Worm (Caenorhabditis elegans): ENCODE measurements around the gene Y69H2.10.

Y69H2.10 gene

ce11 chrV:18670017-18670416, at the start of gene Y69H2.10:
TSS of gene Y69H2.10 (plus strand) at chrV:18670317.
- no peak for TF ChIP-seq lsy-2 (tag; optimal IDR thresholded peaks at IDR 0.05)
- no peak for TF ChIP-seq nhr-71 (tag; optimal IDR thresholded peaks at IDR 0.05)
- no peak for TF ChIP-seq nhr-90 (tag; optimal IDR thresholded peaks at IDR 0.05; ENCODE audit: poor library complexity)
- TF ChIP-seq skn-1 (tag; optimal IDR thresholded peaks at IDR 0.05) = no peak
- no peak for TF ChIP-seq sptf-1 (tag; optimal IDR thresholded peaks at IDR 0.05)
- no peak for TF ChIP-seq aly-2 (tag; optimal IDR thresholded peaks at IDR 0.05)
- no peak for TF ChIP-seq fkh-8 (tag; optimal IDR thresholded peaks at IDR 0.05)
- no peak for TF ChIP-seq ceh-82 (tag; optimal IDR thresholded peaks at IDR 0.05)
- TF ChIP-seq tlp-1 (tag; optimal IDR thresholded peaks at IDR 0.05) = no peak
- no peak for TF ChIP-seq alr-1 (tag; optimal IDR thresholded peaks at IDR 0.05; ENCODE audit: borderline replicate concordance)
- no peak for TF ChIP-seq lin-15B (tag; optimal IDR thresholded peaks at IDR 0.05)
- no peak for TF ChIP-seq F16B12.6 (tag; optimal IDR thresholded peaks at IDR 0.05)

DNA sequence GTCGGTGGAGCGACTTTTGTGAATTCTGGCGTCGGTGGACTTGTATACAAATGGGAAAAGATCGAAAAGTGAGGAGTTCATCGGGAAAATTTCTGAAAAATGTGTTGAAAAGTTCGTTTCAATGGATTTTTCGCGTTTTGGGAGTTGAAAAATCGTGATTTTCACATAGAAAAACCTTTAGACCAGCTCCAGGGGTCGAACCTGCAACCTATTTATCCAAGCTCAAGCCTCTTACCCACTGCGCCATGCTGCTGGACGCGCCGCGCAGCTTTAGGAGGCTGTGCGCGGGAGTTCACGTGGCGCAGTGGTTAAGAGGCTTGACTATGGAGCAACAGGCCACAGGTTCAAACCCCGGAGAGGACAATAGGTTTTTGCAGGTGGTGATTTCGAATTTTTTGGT, 47.7 kb upstream of the Y69H2.10 start, which contains the start of gene Y69H2.1:
Gene Y69H2.1, minus strand, starts transcription at position 101 of the 400 bp plus-strand sequence.
- TF ChIP-seq rnt-1 (tag; optimal IDR thresholded peaks at IDR 0.05) (peak; percentile 3), dpl-1 (GFP tag; optimal IDR thresholded peaks at IDR 0.05) (no peak)

ce11 chrV:18626764-18627163, 43.4 kb upstream of the Y69H2.10 start, which contains the start of gene Y69H2.15:
TSS of gene Y69H2.15 (minus strand) at chrV:18626864.
- TF ChIP-seq mdl-1 (tag; optimal IDR thresholded peaks at IDR 0.05) = no peak
- no peak for TF ChIP-seq ceh-90 (tag; optimal IDR thresholded peaks at IDR 0.05)
- TF ChIP-seq snu-23 (GFP tag; optimal IDR thresholded peaks at IDR 0.05) = no peak
- TF ChIP-seq nhr-84 (tag; optimal IDR thresholded peaks at IDR 0.05) = no peak
- TF ChIP-seq aly-2 (tag; optimal IDR thresholded peaks at IDR 0.05) = no peak
- no peak for TF ChIP-seq skn-1 (tag; optimal IDR thresholded peaks at IDR 0.05)
- no peak for TF ChIP-seq lir-3 (tag; optimal IDR thresholded peaks at IDR 0.05; ENCODE audit: poor library complexity)
- TF ChIP-seq nhr-12 (tag; optimal IDR thresholded peaks at IDR 0.05) = no peak
- TF ChIP-seq ceh-82 (tag; optimal IDR thresholded peaks at IDR 0.05) = no peak
- TF ChIP-seq efl-3 (GFP tag; optimal IDR thresholded peaks at IDR 0.05) = no peak
- TF ChIP-seq nhr-237 (tag; optimal IDR thresholded peaks at IDR 0.05) = no peak
- TF ChIP-seq unc-130 (tag; optimal IDR thresholded peaks at IDR 0.05) = no peak

ce11 chrV:18627445-18627844, 42.7 kb upstream of the Y69H2.10 start:
- TF ChIP-seq ceh-63 (GFP tag; optimal IDR thresholded peaks at IDR 0.05) = no peak
- peak; percentile 84 for TF ChIP-seq pag-3 (tag; optimal IDR thresholded peaks at IDR 0.05; ENCODE audit: borderline replicate concordance, insufficient read depth)
- TF ChIP-seq lin-14 (GFP tag; optimal IDR thresholded peaks at IDR 0.05) = peak; percentile 47
- TF ChIP-seq efl-1 (optimal IDR thresholded peaks at IDR 0.05) = no peak
- TF ChIP-seq efl-1 (GFP tag; optimal IDR thresholded peaks at IDR 0.05 in 1 of 2) = peak in 1 of 2 experiments; percentile 69
- peak; percentile 8 for TF ChIP-seq unc-130 (tag; optimal IDR thresholded peaks at IDR 0.05)
- peak; percentile 43 for TF ChIP-seq rnt-1 (tag; optimal IDR thresholded peaks at IDR 0.05)
- TF ChIP-seq lsy-2 (tag; optimal IDR thresholded peaks at IDR 0.05) = peak in 1 of 2 experiments; percentile 13
- no peak for TF ChIP-seq nhr-85 (tag)

DNA sequence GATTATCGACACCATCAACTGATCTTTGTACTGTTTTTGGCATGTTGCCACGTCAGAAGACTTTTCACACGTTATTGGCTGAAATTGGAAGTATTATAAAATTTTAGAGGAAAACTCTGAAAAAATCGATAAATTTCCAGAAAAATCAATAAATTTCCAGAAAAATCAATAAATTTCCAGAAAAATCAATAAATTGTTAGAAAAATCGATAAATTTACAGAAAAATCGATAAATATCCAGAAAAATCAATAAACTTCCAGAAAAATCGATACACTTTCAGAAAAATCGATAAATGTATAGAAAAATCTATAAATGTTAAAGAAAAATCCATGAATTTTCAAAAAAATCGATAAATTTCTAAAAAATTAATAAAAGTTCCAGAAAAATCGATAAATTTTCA, 41.2 kb upstream of the Y69H2.10 start:
- no peak for TF ChIP-seq snpc-4 (tag; optimal IDR thresholded peaks at IDR 0.05)
- no peak for TF ChIP-seq tlp-1 (tag; optimal IDR thresholded peaks at IDR 0.05)
- TF ChIP-seq alr-1 (tag; optimal IDR thresholded peaks at IDR 0.05; ENCODE audit: borderline replicate concordance) = no peak
- TF ChIP-seq elt-2 (tag; optimal IDR thresholded peaks at IDR 0.05) = no peak
- no peak for TF ChIP-seq xbp-1 (tag; optimal IDR thresholded peaks at IDR 0.05)
- no peak for TF ChIP-seq unc-30 (tag; optimal IDR thresholded peaks at IDR 0.05)
- no peak for TF ChIP-seq zag-1 (tag; optimal IDR thresholded peaks at IDR 0.05)
- no peak for TF ChIP-seq lin-14 (GFP tag; optimal IDR thresholded peaks at IDR 0.05)
- TF ChIP-seq dsc-1 (tag; optimal IDR thresholded peaks at IDR 0.05) = no peak
- TF ChIP-seq nhr-76 (tag; optimal IDR thresholded peaks at IDR 0.05) = no peak
- TF ChIP-seq C34B4.2 (tag; optimal IDR thresholded peaks at IDR 0.05) = no peak
- no peak for TF ChIP-seq blmp-1 (tag; optimal IDR thresholded peaks at IDR 0.05)
- TF ChIP-seq sptf-1 (tag; optimal IDR thresholded peaks at IDR 0.05) = no peak
- no peak for TF ChIP-seq efl-1 (optimal IDR thresholded peaks at IDR 0.05)
- TF ChIP-seq efl-1 (GFP tag; optimal IDR thresholded peaks at IDR 0.05 in 1 of 2) = no peak

All from whole organism, L1 larva.